Worm (Caenorhabditis elegans) whole organism, mixed stage, embryonic: ENCODE results near the gene F21C10.9.

Experiments
- M03D4.4 ChIP-seq: sonication (generic microtip); optimal IDR thresholded peaks from 2 replicates; lab custom pipeline; 2017; ENCODE audit warnings: mild to moderate bottlenecking, missing genetic modification characterization, missing compliant biosample characterization
- blmp-1 ChIP-seq: fragments of 150-350 bp; optimal IDR thresholded peaks from 2 replicates; lab custom pipeline; 2014; ENCODE audit warnings: missing biosample characterization, missing genetic modification characterization
- ceh-39 ChIP-seq: fragments of 150-350 bp; optimal IDR thresholded peaks from 2 replicates; lab custom pipeline; 2014; ENCODE audit warnings: missing biosample characterization, missing genetic modification characterization
- ces-1 ChIP-seq: fragments of 150-350 bp; optimal IDR thresholded peaks from 2 replicates; lab custom pipeline; 2014; ENCODE audit warnings: missing biosample characterization, missing genetic modification reagents, missing genetic modification characterization
- cnd-1 ChIP-seq: fragments of 200-800 bp; sonication (Bioruptor generic); optimal IDR thresholded peaks from 2 replicates; lab custom pipeline; 2018; ENCODE audit warnings: mild to moderate bottlenecking, missing genetic modification characterization, missing compliant biosample characterization
- drap-1 ChIP-seq: fragments of 200-800 bp; sonication (Bioruptor generic); optimal IDR thresholded peaks from 3 replicates; lab custom pipeline; 2018; ENCODE audit warnings: mild to moderate bottlenecking, missing genetic modification characterization, missing compliant biosample characterization
- elt-1 ChIP-seq: sonication (generic microtip); optimal IDR thresholded peaks from 2 replicates; lab custom pipeline; 2017; ENCODE audit warnings: missing genetic modification characterization, mild to moderate bottlenecking, missing compliant biosample characterization, antibody characterized with exemption, moderate library complexity, borderline replicate concordance; ENCODE audit not compliant: insufficient read depth
- elt-3 ChIP-seq: fragments of 150-350 bp; optimal IDR thresholded peaks from 2 replicates; lab custom pipeline; 2014; ENCODE audit warnings: missing biosample characterization, missing genetic modification characterization
- flh-1 ChIP-seq: fragments of 200-800 bp; sonication (Bioruptor generic); optimal IDR thresholded peaks from 2 replicates; lab custom pipeline; 2018; ENCODE audit warnings: mild to moderate bottlenecking, missing genetic modification characterization, moderate library complexity, missing compliant biosample characterization
- hlh-1 ChIP-seq: fragments of 150-350 bp; optimal IDR thresholded peaks from 2 replicates; lab custom pipeline; 2014; ENCODE audit warnings: missing biosample characterization, missing genetic modification reagents, missing genetic modification characterization
- lin-13 ChIP-seq: fragments of 150-350 bp; optimal IDR thresholded peaks from 2 replicates; lab custom pipeline; 2014; ENCODE audit warnings: missing biosample characterization, missing genetic modification characterization
- lin-32 ChIP-seq: fragments of 200-800 bp; sonication (Bioruptor generic); optimal IDR thresholded peaks from 2 replicates; lab custom pipeline; 2018; ENCODE audit warnings: mild to moderate bottlenecking, missing genetic modification characterization, missing compliant biosample characterization
- mab-5 ChIP-seq: fragments of 150-350 bp; optimal IDR thresholded peaks from 2 replicates; lab custom pipeline; 2014; ENCODE audit warnings: missing biosample characterization, missing genetic modification characterization
- mls-2 ChIP-seq: sonication (generic microtip); optimal IDR thresholded peaks from 2 replicates; lab custom pipeline; 2016; ENCODE audit warnings: mild to moderate bottlenecking, missing genetic modification characterization, moderate library complexity, missing compliant biosample characterization
- nhr-12 ChIP-seq: fragments of 150-350 bp; optimal IDR thresholded peaks from 2 replicates; lab custom pipeline; 2014; ENCODE audit warnings: missing biosample characterization, missing genetic modification characterization
- nhr-2 ChIP-seq: fragments of 150-350 bp; optimal IDR thresholded peaks from 2 replicates; lab custom pipeline; 2014; ENCODE audit warnings: missing biosample characterization, missing genetic modification characterization
- nhr-237 ChIP-seq: fragments of 150-350 bp; optimal IDR thresholded peaks from 2 replicates; lab custom pipeline; 2014; ENCODE audit warnings: missing biosample characterization, missing genetic modification characterization
- nhr-28 ChIP-seq: fragments of 150-350 bp; optimal IDR thresholded peaks from 2 replicates; lab custom pipeline; 2014; ENCODE audit warnings: missing biosample characterization, missing genetic modification characterization
- nhr-76 ChIP-seq: sonication (generic microtip); optimal IDR thresholded peaks from 2 replicates; lab custom pipeline; 2017; ENCODE audit warnings: missing biosample characterization, missing genetic modification characterization
- snpc-4 ChIP-seq: fragments of 150-350 bp; optimal IDR thresholded peaks from 2 replicates; lab custom pipeline; 2014; ENCODE audit warnings: missing biosample characterization, missing genetic modification characterization
- sptf-1 ChIP-seq: sonication (generic microtip); optimal IDR thresholded peaks from 2 replicates; lab custom pipeline; 2017; ENCODE audit warnings: mild to moderate bottlenecking, missing genetic modification characterization, moderate library complexity, missing compliant biosample characterization
- unc-39 ChIP-seq: fragments of 150-350 bp; optimal IDR thresholded peaks from 2 replicates; lab custom pipeline; 2014; ENCODE audit warnings: missing biosample characterization, missing genetic modification characterization
- zip-8 ChIP-seq: fragments of 150-350 bp; optimal IDR thresholded peaks from 2 replicates; lab custom pipeline; 2014; ENCODE audit warnings: missing biosample characterization, missing genetic modification characterization
- ztf-11 ChIP-seq: fragments of 150-350 bp; optimal IDR thresholded peaks from 2 replicates; lab custom pipeline; 2014; ENCODE audit warnings: missing biosample characterization, missing genetic modification characterization

The F21C10.9 gene

ce11 chrV:9092209-9092608, 6.3 kb downstream of the F21C10.9 start, which contains the start of gene T27E4.1:
Gene T27E4.1, plus strand, starts transcription at chrV:9092345.
- TF ChIP-seq blmp-1 (tag; lab: Kevin White, UChicago), result no peak

- TF ChIP-seq mls-2 (tag; lab: Kevin White, UChicago), result peak; percentile 63
- no peak for TF ChIP-seq cnd-1
Observed at ce11 chrV:9088758-9089157, 9.7 kb downstream of the F21C10.9 start.

- no peak for TF ChIP-seq nhr-76 (tag; lab: Kevin White, UChicago)
- TF ChIP-seq ces-1 (GFP tag; lab: Kevin White, UChicago), result no peak
- TF ChIP-seq sptf-1 (tag; lab: Kevin White, UChicago), result no peak
- no peak for TF ChIP-seq ztf-11 (tag; lab: Kevin White, UChicago)
Observed at ce11 chrV:9085845-9086244, 12.7 kb downstream of the F21C10.9 start.

- no peak for TF ChIP-seq nhr-28
- TF ChIP-seq unc-39, result no peak
- TF ChIP-seq elt-3, result no peak
- no peak for TF ChIP-seq nhr-2 (tag; lab: Kevin White, UChicago)
- TF ChIP-seq flh-1 (GFP tag; lab: Kevin White, UChicago), result no peak
- TF ChIP-seq drap-1 (GFP tag; lab: Kevin White, UChicago), result no peak
- no peak for TF ChIP-seq nhr-237 (tag; lab: Kevin White, UChicago)
- no peak for TF ChIP-seq lin-32
Observed at ce11 chrV:9084252-9084651, 14.2 kb downstream of the F21C10.9 start.

- TF ChIP-seq mls-2 (tag; lab: Kevin White, UChicago) (no peak), nhr-12 (tag; lab: Kevin White, UChicago) (no peak), nhr-28 (no peak), cnd-1 (no peak), drap-1 (GFP tag; lab: Kevin White, UChicago) (no peak), ceh-39 (tag; lab: Kevin White, UChicago) (no peak), lin-32 (no peak), M03D4.4 (tag; lab: Kevin White, UChicago) (no peak), lin-13 (tag; lab: Kevin White, UChicago) (no peak), mab-5 (no peak), flh-1 (GFP tag; lab: Kevin White, UChicago) (no peak), unc-39 (no peak), snpc-4 (tag; lab: Kevin White, UChicago) (no peak)
- TF ChIP-seq, all 35 proteins: peak for 0
Observed at ce11 chrV:9082350-9082749, 16.1 kb downstream of the F21C10.9 start.

- no peak for TF ChIP-seq unc-39
Observed at ce11 chrV:9081410-9081809, 17.1 kb downstream of the F21C10.9 start.

ce11 chrV:9079965-9080432, 18.5 kb downstream of the F21C10.9 start:
- TF ChIP-seq hlh-1 (tag; lab: Kevin White, UChicago) (no peak), zip-8 (tag; lab: Kevin White, UChicago) (no peak), ceh-39 (tag; lab: Kevin White, UChicago) (no peak), nhr-76 (tag; lab: Kevin White, UChicago) (no peak), nhr-12 (tag; lab: Kevin White, UChicago) (no peak), lin-13 (tag; lab: Kevin White, UChicago) (no peak), elt-1 (tag; lab: Kevin White, UChicago) (no peak)

- TF ChIP-seq unc-39 (no peak), cnd-1 (no peak), lin-13 (tag; lab: Kevin White, UChicago) (no peak)
Observed at ce11 chrV:9078815-9079525, 19.5 kb downstream of the F21C10.9 start.
